Fruit fly (Drosophila melanogaster): ENCODE data around the gene CG7102.
A peak's percentile ranks its signal among the peaks of the same experiment; 100 is the strongest.

The CG7102 gene

dm6 chr2L:7925389-7925788, 38.1 kb upstream of the CG7102 start (continued):
- TF ChIP-seq Sox15 (GFP tag; optimal IDR thresholded peaks at IDR 0.05): peak; percentile 83
- TF ChIP-seq CG8119 (GFP tag; IDR thresholded peaks at IDR 0.05): peak; percentile 98
- TF ChIP-seq CG8319 (GFP tag; optimal IDR thresholded peaks at IDR 0.05): peak; percentile 85
- TF ChIP-seq CG9139 (GFP tag; optimal IDR thresholded peaks at IDR 0.05): peak; percentile 88
- peak; percentile 95 for TF ChIP-seq svp (GFP tag)
- peak; percentile 94 for TF ChIP-seq CG3032 (tag; optimal IDR thresholded peaks at IDR 0.05)
- TF ChIP-seq salr (GFP tag; optimal IDR thresholded peaks at IDR 0.05): peak; percentile 90 to 97
- peak; percentile 90 for TF ChIP-seq fd59A (GFP tag; optimal IDR thresholded peaks at IDR 0.05)
- TF ChIP-seq CG10631 (GFP tag; optimal IDR thresholded peaks at IDR 0.05): peak; percentile 96
- peak; percentile 97 for TF ChIP-seq CG3919 (GFP tag; optimal IDR thresholded peaks at IDR 0.05)
- TF ChIP-seq Gug (GFP tag; IDR thresholded peaks at IDR 0.05): peak; percentile 96
- no peak for TF ChIP-seq fkh (GFP tag; optimal IDR thresholded peaks at IDR 0.05)
- peak; percentile 84 for TF ChIP-seq vri (GFP tag; optimal IDR thresholded peaks at IDR 0.05)
- TF ChIP-seq CG11762 (GFP tag; optimal IDR thresholded peaks at IDR 0.05; ENCODE audit: insufficient read depth): peak; percentile 92
- TF ChIP-seq CG11902 (GFP tag; optimal IDR thresholded peaks at IDR 0.05): peak; percentile 78

dm6 chr2L:7923636-7924301, 36.5 kb upstream of the CG7102 start:
- peak; percentile 36; the same call in 1 of the 3 replicates for TF ChIP-seq CG6163 (GFP tag; IDR thresholded peaks at IDR 0.05)
- TF ChIP-seq Ets96B (tag; optimal IDR thresholded peaks at IDR 0.05): peak; percentile 46
- peak; percentile 29 for TF ChIP-seq achi (GFP tag; optimal IDR thresholded peaks at IDR 0.05)
- TF ChIP-seq dsx (GFP tag; optimal IDR thresholded peaks at IDR 0.05; ENCODE audit: poor library complexity, severe bottlenecking): peak; percentile 42
- peak; percentile 38; the same call in 1 of the 3 replicates for TF ChIP-seq CG8119 (GFP tag; IDR thresholded peaks at IDR 0.05)
- peak; percentile 39 for TF ChIP-seq CG3032 (tag; optimal IDR thresholded peaks at IDR 0.05)
- TF ChIP-seq fd59A (GFP tag; optimal IDR thresholded peaks at IDR 0.05): peak; percentile 26
- TF ChIP-seq CG10669 (GFP tag; optimal IDR thresholded peaks at IDR 0.05): peak; percentile 19
- TF ChIP-seq spab (GFP tag; optimal IDR thresholded peaks at IDR 0.05): peak; percentile 8
- peak; percentile 48 for TF ChIP-seq CG1621 (tag; optimal IDR thresholded peaks at IDR 0.05)
- no peak for TF ChIP-seq Sox14 (GFP tag; optimal IDR thresholded peaks at IDR 0.05)
- peak; percentile 8 for TF ChIP-seq CG8632 (GFP tag; optimal IDR thresholded peaks at IDR 0.05)
- no peak for TF ChIP-seq dac (GFP tag; optimal IDR thresholded peaks at IDR 0.05)
- TF ChIP-seq Eip93F (GFP tag; optimal IDR thresholded peaks at IDR 0.05): no peak
- peak; percentile 7 to 21 for TF ChIP-seq ss (GFP tag; optimal IDR thresholded peaks at IDR 0.05)
- TF ChIP-seq fkh (GFP tag; optimal IDR thresholded peaks at IDR 0.05): no peak
- peak; percentile 42 for TF ChIP-seq OdsH (GFP tag; optimal IDR thresholded peaks at IDR 0.05)
- TF ChIP-seq CG10631 (GFP tag; optimal IDR thresholded peaks at IDR 0.05): peak; percentile 51
- TF ChIP-seq CG31627 (GFP tag; optimal IDR thresholded peaks at IDR 0.05): no peak
- peak; percentile 13 for TF ChIP-seq CG6808 (GFP tag; optimal IDR thresholded peaks at IDR 0.05)
- TF ChIP-seq CG32006 (GFP tag; optimal IDR thresholded peaks at IDR 0.05): peak; percentile 47
- peak in 1 of 2 experiments; percentile 22 for TF ChIP-seq salr (GFP tag; optimal IDR thresholded peaks at IDR 0.05)
- TF ChIP-seq eg (GFP tag; IDR thresholded peaks at IDR 0.05): no peak
- peak; percentile 35 for TF ChIP-seq Eip78C (GFP tag)
- peak; percentile 4 for TF ChIP-seq CG6792 (GFP tag; optimal IDR thresholded peaks at IDR 0.05)

dm6 chr2L:7922088-7922487, 34.8 kb upstream of the CG7102 start:
- TF ChIP-seq lz (GFP tag; optimal IDR thresholded peaks at IDR 0.05) (no peak), Hr38 (GFP tag; optimal IDR thresholded peaks at IDR 0.05) (no peak), CG6276 (GFP tag; optimal IDR thresholded peaks at IDR 0.05) (no peak), dsx (GFP tag; optimal IDR thresholded peaks at IDR 0.05; ENCODE audit: poor library complexity, severe bottlenecking) (no peak), Smox (GFP tag; optimal IDR thresholded peaks at IDR 0.05) (no peak), CG32006 (GFP tag; optimal IDR thresholded peaks at IDR 0.05) (no peak), svp (GFP tag) (no peak), CG4318 (GFP tag; optimal IDR thresholded peaks at IDR 0.05) (no peak), CG7368 (GFP tag; optimal IDR thresholded peaks at IDR 0.05) (no peak)

All from whole organism, prepupa.